Worm (Caenorhabditis elegans) whole organism, L4/young adult: ENCODE measurements around the gene cal-1.

Experiments
- W03F9.2 ChIP-seq: fragments of 150-350 bp; optimal IDR thresholded peaks from 2 replicates; lab custom pipeline; 2014; ENCODE audit warnings: missing biosample characterization, missing genetic modification characterization
- him-1 ChIP-seq: sonication (generic microtip); optimal IDR thresholded peaks from 2 replicates; lab custom pipeline; 2016; ENCODE audit warnings: missing genotype, missing genetic modification reagents, missing genetic modification characterization, missing compliant biosample characterization

DNA sequence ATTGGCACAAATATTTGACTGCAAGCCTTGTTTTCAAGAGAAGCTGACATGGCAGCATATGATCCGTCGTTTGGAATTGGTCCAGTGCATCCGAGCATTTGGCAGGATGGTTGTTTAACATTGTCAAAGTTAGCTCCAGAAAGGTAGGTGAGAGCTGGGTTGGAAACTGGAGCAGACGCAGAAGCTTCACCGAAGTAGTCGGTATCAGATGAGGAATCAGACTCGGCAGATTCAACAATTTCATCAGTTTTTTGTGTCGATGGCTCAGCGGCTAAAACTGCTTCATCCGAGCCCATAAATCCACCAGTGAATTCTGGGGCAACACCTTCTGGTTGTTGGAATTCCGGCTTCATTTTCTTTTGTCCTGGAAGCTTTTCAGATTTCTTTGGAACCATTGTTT is 32.6 kb upstream of the cal-1 start:
- no peak for TF ChIP-seq W03F9.2 (tag; lab: Kevin White, UChicago)
- TF ChIP-seq him-1 (tag; lab: Kevin White, UChicago) = no peak
